Fruit fly (Drosophila melanogaster): ENCODE data around the gene CG13312.
A peak's percentile ranks its signal among the peaks of the same experiment; 100 is the strongest.

CG13312 gene

DNA sequence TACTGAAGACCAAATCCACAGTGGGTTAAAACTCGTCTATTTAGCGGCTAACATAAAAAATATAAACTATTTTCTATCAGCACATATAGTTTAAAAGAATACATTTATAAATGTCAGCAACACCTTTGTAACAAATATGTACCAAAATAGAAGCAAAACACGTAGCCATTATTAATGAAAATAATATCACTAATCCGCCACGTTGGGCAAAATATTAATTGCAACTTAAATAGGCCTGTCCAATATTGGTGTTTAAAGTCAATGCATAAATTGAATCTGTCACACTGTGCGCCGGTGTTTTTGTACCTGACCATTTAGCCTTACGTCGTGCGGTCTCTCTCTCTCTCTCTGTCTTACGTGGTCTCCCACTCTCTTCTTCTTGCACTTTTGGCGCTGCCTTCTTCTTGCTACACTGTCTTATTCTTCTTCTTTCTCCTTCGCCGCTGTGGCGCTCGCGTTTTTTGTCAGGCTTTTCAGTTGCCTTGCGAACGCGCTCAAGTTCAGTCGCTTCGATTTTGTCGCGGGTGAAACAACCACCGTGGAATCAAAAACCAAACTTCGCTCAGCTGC, 41.0 kb downstream of the CG13312 start (continued):
- TF ChIP-seq CG3847 (GFP tag; IDR thresholded peaks at IDR 0.05) (peak; percentile 98), sna (GFP tag; IDR thresholded peaks at IDR 0.05; ENCODE audit: partially characterized antibody) (no peak), CG4854 (GFP tag; optimal IDR thresholded peaks at IDR 0.05) (peak; percentile 96), croc (GFP tag; conservative IDR thresholded peaks at IDR 0.05) (peak; percentile 98), rib (GFP tag; IDR thresholded peaks at IDR 0.05) (peak; percentile 94), Ptx1 (GFP tag; IDR thresholded peaks at IDR 0.05) (peak; percentile 98), Lpt (GFP tag; optimal IDR thresholded peaks at IDR 0.05) (no peak), Dref (GFP tag; IDR thresholded peaks at IDR 0.05) (peak; percentile 39), CG11695 (GFP tag; IDR thresholded peaks at IDR 0.05) (peak; percentile 98), CrebB (tag; optimal IDR thresholded peaks at IDR 0.05) (peak; percentile 96), pb (GFP tag; optimal IDR thresholded peaks at IDR 0.05) (peak; percentile 86), nau (GFP tag; optimal IDR thresholded peaks at IDR 0.05) (peak; percentile 96), Hr39 (optimal IDR thresholded peaks at IDR 0.05) (no peak), CG10274 (GFP tag; optimal IDR thresholded peaks at IDR 0.05) (peak; percentile 91), CG30431 (GFP tag; optimal IDR thresholded peaks at IDR 0.05) (peak; percentile 99), CG31441 (GFP tag; IDR thresholded peaks at IDR 0.05) (peak; percentile 98), CG6854 (GFP tag; optimal IDR thresholded peaks at IDR 0.05) (peak; percentile 89), CG12299 (tag; optimal IDR thresholded peaks at IDR 0.05) (peak; percentile 97), Hsf (GFP tag; optimal IDR thresholded peaks at IDR 0.05) (peak; percentile 99), Neu2 (GFP tag; optimal IDR thresholded peaks at IDR 0.05; ENCODE audit: borderline replicate concordance) (peak; percentile 69), sob (GFP tag; IDR thresholded peaks at IDR 0.05) (peak; percentile 98), crc (GFP tag; optimal IDR thresholded peaks at IDR 0.05) (peak; percentile 76), CG17912 (GFP tag; optimal IDR thresholded peaks at IDR 0.05) (peak; percentile 92), jigr1 (GFP tag; IDR thresholded peaks at IDR 0.05) (peak; percentile 98), NfI (GFP tag; optimal IDR thresholded peaks at IDR 0.05) (peak; percentile 99), chm (GFP tag; IDR thresholded peaks at IDR 0.05) (peak; percentile 91), CG11085 (GFP tag; IDR thresholded peaks at IDR 0.05) (peak; percentile 94), pho (GFP tag; optimal IDR thresholded peaks at IDR 0.05) (peak; percentile 98), NFAT (GFP tag; IDR thresholded peaks at IDR 0.05) (peak; percentile 94), CG14014 (GFP tag; IDR thresholded peaks at IDR 0.05) (peak; percentile 98), vfl (GFP tag; optimal IDR thresholded peaks at IDR 0.05) (peak; percentile 97), Sin3A (optimal IDR thresholded peaks at IDR 0.05) (no peak), CG10543 (GFP tag; optimal IDR thresholded peaks at IDR 0.05) (peak; percentile 98), pzg (GFP tag; optimal IDR thresholded peaks at IDR 0.05) (peak; percentile 26), CG11560 (tag; IDR thresholded peaks at IDR 0.05) (peak; percentile 92), CG15696 (tag; optimal IDR thresholded peaks at IDR 0.05) (peak; percentile 64), repo (GFP tag; optimal IDR thresholded peaks at IDR 0.05) (peak; percentile 95), lola (GFP tag; optimal IDR thresholded peaks at IDR 0.05) (peak in 1 of 3 experiments; percentile 99), ken (GFP tag; IDR thresholded peaks at IDR 0.05) (peak; percentile 98), chinmo (GFP tag; IDR thresholded peaks at IDR 0.05; ENCODE audit: partially characterized antibody) (peak; percentile 95; the same call in 3 of the 4 replicates), mam (GFP tag; optimal IDR thresholded peaks at IDR 0.05) (peak; percentile 91), Asciz (GFP tag; optimal IDR thresholded peaks at IDR 0.05) (peak; percentile 96), Dbx (GFP tag; IDR thresholded peaks at IDR 0.05) (peak; percentile 97), CG13775 (GFP tag; optimal IDR thresholded peaks at IDR 0.05) (peak; percentile 99), CG12236 (GFP tag; optimal IDR thresholded peaks at IDR 0.05) (peak; percentile 95), CG8290 (GFP tag; optimal IDR thresholded peaks at IDR 0.05) (peak; percentile 75), CG8290 (tag; optimal IDR thresholded peaks at IDR 0.05) (peak; percentile 93 to 95), kay (GFP tag; optimal IDR thresholded peaks at IDR 0.05) (peak; percentile 92), zfh1 (GFP tag; IDR thresholded peaks at IDR 0.05) (peak; percentile 97), Antp (GFP tag; optimal IDR thresholded peaks at IDR 0.05) (peak; percentile 95), ase (GFP tag; IDR thresholded peaks at IDR 0.05) (peak; percentile 97), bbx (GFP tag; IDR thresholded peaks at IDR 0.05; ENCODE audit: partially characterized antibody) (peak; percentile 38; the same call in 1 of the 2 replicates)
